Worm (Caenorhabditis elegans) whole organism, L4/young adult: Measurements from ENCODE around the gene ucr-2.1.

Source experiments
- dao-5 ChIP-seq: sonication (generic microtip); optimal IDR thresholded peaks from 2 replicates; lab custom pipeline; 2016; ENCODE audit warnings: missing genotype, missing genetic modification characterization, moderate library complexity, missing compliant biosample characterization
- him-1 ChIP-seq: sonication (generic microtip); optimal IDR thresholded peaks from 2 replicates; lab custom pipeline; 2016; ENCODE audit warnings: missing genotype, missing genetic modification reagents, missing genetic modification characterization, missing compliant biosample characterization

DNA sequence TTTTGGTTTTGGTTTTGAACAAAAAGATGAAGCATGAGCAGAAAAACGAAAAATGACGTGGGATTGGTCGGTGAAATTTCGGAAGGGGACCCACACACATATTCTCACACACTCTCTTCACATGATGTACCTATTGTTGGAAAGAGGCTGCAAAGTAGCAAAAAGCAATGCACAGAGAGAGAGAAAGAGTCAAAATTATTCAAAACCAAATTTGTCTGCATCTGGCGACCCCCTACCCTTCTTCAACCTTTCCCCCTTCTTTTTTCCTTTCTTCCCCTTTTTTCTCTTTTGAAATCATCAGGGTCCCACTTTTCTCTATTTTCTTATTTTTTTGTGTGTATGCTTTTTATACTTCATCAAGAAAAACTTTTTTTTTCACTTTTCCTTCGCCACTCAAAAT lies 3.2 kb downstream of the ucr-2.1 start:
- TF ChIP-seq him-1 (tag; lab: Kevin White, UChicago) (no peak), dao-5 (tag; lab: Kevin White, UChicago) (no peak)
